Fruit fly (Drosophila melanogaster) whole organism, adult: ENCODE measurements around the gene Ids.

Experiments
- CG11617 ChIP-seq: fragments of 200-800 bp; sonication (Bioruptor generic); optimal IDR thresholded peaks from 2 replicates; lab custom pipeline; 2017; ENCODE audit warnings: mild to moderate bottlenecking, missing biosample characterization, missing genetic modification reagents, missing genetic modification characterization
- CG12768 ChIP-seq: fragments of 200-800 bp; sonication (Bioruptor generic); optimal IDR thresholded peaks from 2 replicates; lab custom pipeline; 2017; ENCODE audit warnings: missing biosample characterization, missing genetic modification characterization, mild to moderate bottlenecking, moderate library complexity, missing genetic modification reagents
- CG14711 ChIP-seq: fragments of 200-800 bp; sonication (Bioruptor generic); optimal IDR thresholded peaks from 2 replicates; lab custom pipeline; 2018; ENCODE audit warnings: missing biosample characterization, mild to moderate bottlenecking, missing genetic modification characterization, moderate library complexity
- CG1620 ChIP-seq: fragments of 200-800 bp; sonication (Bioruptor generic); optimal IDR thresholded peaks from 2 replicates; lab custom pipeline; 2016; ENCODE audit warnings: missing biosample characterization, missing genetic modification characterization
- CG33017 ChIP-seq: fragments of 200-800 bp; sonication (Bioruptor generic); optimal IDR thresholded peaks from 2 replicates; lab custom pipeline; 2018; ENCODE audit warnings: missing biosample characterization, mild to moderate bottlenecking, missing genetic modification characterization, moderate library complexity
- CG5204 ChIP-seq: fragments of 200-800 bp; sonication (Bioruptor generic); optimal IDR thresholded peaks from 2 replicates; lab custom pipeline; 2016; ENCODE audit warnings: missing biosample characterization, missing genetic modification characterization
- CG7045 ChIP-seq: fragments of 200-800 bp; sonication (Bioruptor generic); optimal IDR thresholded peaks from 2 replicates; lab custom pipeline; 2017; ENCODE audit warnings: missing biosample characterization, mild to moderate bottlenecking, missing genetic modification characterization
- CG7101 ChIP-seq: fragments of 200-800 bp; sonication (Bioruptor generic); optimal IDR thresholded peaks from 2 replicates; lab custom pipeline; 2018; ENCODE audit warnings: missing biosample characterization, mild to moderate bottlenecking, missing genetic modification characterization, moderate library complexity
- Clk ChIP-seq: fragments of 200-800 bp; sonication (Bioruptor generic); optimal IDR thresholded peaks from 2 replicates; lab custom pipeline; 2017; ENCODE audit warnings: missing biosample characterization, missing genetic modification characterization
- Crg-1 ChIP-seq: fragments of 200-800 bp; sonication (Bioruptor generic); optimal IDR thresholded peaks from 2 replicates; lab custom pipeline; 2016; ENCODE audit warnings: missing biosample characterization, missing genetic modification characterization
- Hr96 ChIP-seq: fragments of 200-800 bp; sonication (Bioruptor generic); optimal IDR thresholded peaks from 2 replicates; lab custom pipeline; 2016; ENCODE audit warnings: missing biosample characterization, missing genetic modification characterization
- Mnt ChIP-seq: fragments of 200-800 bp; sonication (Bioruptor generic); optimal IDR thresholded peaks from 2 replicates; lab custom pipeline; 2016; ENCODE audit warnings: missing biosample characterization, mild to moderate bottlenecking, missing genetic modification characterization
- bab1 ChIP-seq: fragments of 200-800 bp; sonication (Bioruptor generic); optimal IDR thresholded peaks from 3 replicates; lab custom pipeline; 2019; ENCODE audit warnings: missing biosample characterization, mild to moderate bottlenecking, missing genetic modification characterization, moderate library complexity
- cic ChIP-seq: fragments of 200-800 bp; sonication (Bioruptor generic); optimal IDR thresholded peaks from 2 replicates; lab custom pipeline; 2017; ENCODE audit warnings: missing biosample characterization, mild to moderate bottlenecking, missing genetic modification characterization, moderate library complexity
- cnc ChIP-seq, 2 experiments: fragments of >200 bp; optimal IDR thresholded peaks; 2 replicates each; lab custom pipeline; 2017
- kay ChIP-seq: fragments of 200-800 bp; sonication (Bioruptor generic); peaks from one replicate; lab custom pipeline; 2016; ENCODE audit warnings: missing biosample characterization, missing genetic modification characterization, borderline replicate concordance
- ovo ChIP-seq: fragments of 200-800 bp; sonication (Bioruptor generic); optimal IDR thresholded peaks from 2 replicates; lab custom pipeline; 2016; ENCODE audit warnings: missing biosample characterization, missing genetic modification characterization
- pad ChIP-seq: fragments of 200-800 bp; sonication (Bioruptor generic); optimal IDR thresholded peaks from 3 replicates; lab custom pipeline; 2017; ENCODE audit warnings: missing biosample characterization, missing genetic modification characterization, mild to moderate bottlenecking, moderate library complexity, missing genetic modification reagents
- tj ChIP-seq: fragments of 200-800 bp; sonication (Bioruptor generic); optimal IDR thresholded peaks from 3 replicates; lab custom pipeline; 2017; ENCODE audit warnings: missing biosample characterization, mild to moderate bottlenecking, missing genetic modification characterization, moderate library complexity
- toe ChIP-seq: fragments of 200-800 bp; sonication (Bioruptor generic); optimal IDR thresholded peaks from 2 replicates; lab custom pipeline; 2016; ENCODE audit warnings: missing biosample characterization, missing genetic modification characterization

Ids gene

dm6 chr3L:3381869-3382488, 3.9 kb downstream of the Ids start:
- TF ChIP-seq CG7101 (tag; lab: Kevin White, UChicago) (no peak), cic (GFP tag; lab: Kevin White, UChicago) (no peak), CG7045 (GFP tag; lab: Kevin White, UChicago) (no peak), Crg-1 (GFP tag; lab: Kevin White, UChicago) (no peak), Mnt (no peak), CG33017 (tag; lab: Kevin White, UChicago) (no peak), pad (GFP tag; lab: Kevin White, UChicago) (no peak), tj (GFP tag; lab: Kevin White, UChicago) (no peak), CG14711 (tag; lab: Kevin White, UChicago) (no peak), Hr96 (GFP tag; lab: Kevin White, UChicago) (no peak), CG1620 (GFP tag; lab: Kevin White, UChicago) (no peak), bab1 (no peak)

- TF ChIP-seq cnc (optimal IDR thresholded peaks at IDR 0.05; lab: Kevin White, UChicago) (no peak), Clk (no peak), kay (GFP tag; lab: Kevin White, UChicago) (peak; percentile 62), CG7101 (tag; lab: Kevin White, UChicago) (no peak)
These were observed 4.4 kb downstream of the Ids start for dm6 chr3L:3382489-3382879.

- TF ChIP-seq CG1620 (GFP tag; lab: Kevin White, UChicago): no peak
- TF ChIP-seq tj (GFP tag; lab: Kevin White, UChicago): no peak
- TF ChIP-seq CG7101 (tag; lab: Kevin White, UChicago): no peak
- TF ChIP-seq toe (GFP tag; lab: Kevin White, UChicago): no peak
- TF ChIP-seq CG11617: no peak
- TF ChIP-seq cnc (optimal IDR thresholded peaks at IDR 0.05; lab: Kevin White, UChicago): no peak
- TF ChIP-seq bab1: no peak
These were observed 6.0 kb downstream of the Ids start for dm6 chr3L:3383965-3384595.

dm6 chr3L:3384596-3385436, 6.7 kb downstream of the Ids start:
- no peak for TF ChIP-seq bab1
- no peak for TF ChIP-seq pad (GFP tag; lab: Kevin White, UChicago)
- no peak for TF ChIP-seq Hr96 (GFP tag; lab: Kevin White, UChicago)

- TF ChIP-seq tj (GFP tag; lab: Kevin White, UChicago): peak; percentile 55
- TF ChIP-seq cic (GFP tag; lab: Kevin White, UChicago): no peak
These were observed 7.4 kb downstream of the Ids start for dm6 chr3L:3385437-3385802.

- TF ChIP-seq CG11617: no peak
- TF ChIP-seq tj (GFP tag; lab: Kevin White, UChicago): no peak
- no peak for TF ChIP-seq cnc (optimal IDR thresholded peaks at IDR 0.05; lab: Kevin White, UChicago)
- no peak for TF ChIP-seq Crg-1 (GFP tag; lab: Kevin White, UChicago)
- no peak for TF ChIP-seq pad (GFP tag; lab: Kevin White, UChicago)
- TF ChIP-seq CG1620 (GFP tag; lab: Kevin White, UChicago): no peak
- TF ChIP-seq CG7101 (tag; lab: Kevin White, UChicago): no peak
- no peak for TF ChIP-seq bab1
- TF ChIP-seq CG5204 (GFP tag; lab: Kevin White, UChicago): no peak
- TF ChIP-seq CG14711 (tag; lab: Kevin White, UChicago): no peak
- TF ChIP-seq cic (GFP tag; lab: Kevin White, UChicago): no peak
- TF ChIP-seq toe (GFP tag; lab: Kevin White, UChicago): no peak
- no peak for TF ChIP-seq CG12768 (GFP tag; lab: Kevin White, UChicago)
- TF ChIP-seq ovo (GFP tag; lab: Kevin White, UChicago): no peak
- TF ChIP-seq CG7045 (GFP tag; lab: Kevin White, UChicago): no peak
- no peak for TF ChIP-seq kay (GFP tag; lab: Kevin White, UChicago)
- TF ChIP-seq CG33017 (tag; lab: Kevin White, UChicago): no peak
These were observed 8.7 kb downstream of the Ids start for dm6 chr3L:3386730-3387129.

dm6 chr3L:3387619-3388018, 9.6 kb downstream of the Ids start:
- no peak for TF ChIP-seq CG1620 (GFP tag; lab: Kevin White, UChicago)
